Worm (Caenorhabditis elegans) whole organism, L3 larva: ENCODE measurements around the gene T09A5.5.

Source experiments
- ama-1 ChIP-seq: fragments of 150-350 bp; optimal IDR thresholded peaks from 2 replicates; lab custom pipeline; 2018
- ceh-82 ChIP-seq: fragments of 150-350 bp; optimal IDR thresholded peaks from 2 replicates; lab custom pipeline; 2014; ENCODE audit warnings: missing biosample characterization, missing genetic modification characterization
- fos-1 ChIP-seq: fragments of 150-350 bp; optimal IDR thresholded peaks from 2 replicates; lab custom pipeline; 2014; ENCODE audit warnings: missing biosample characterization, missing genetic modification characterization
- lin-39 ChIP-seq: fragments of 150-350 bp; optimal IDR thresholded peaks from 2 replicates; lab custom pipeline; 2018; ENCODE audit warnings: missing biosample characterization, missing genetic modification reagents, missing genetic modification characterization
- nfya-1 ChIP-seq: sonication (generic microtip); optimal IDR thresholded peaks from 2 replicates; lab custom pipeline; 2017; ENCODE audit warnings: missing genetic modification characterization, mild to moderate bottlenecking, missing compliant biosample characterization, antibody characterized with exemption, moderate library complexity; ENCODE audit not compliant: insufficient read depth
- nhr-23 ChIP-seq: fragments of 150-350 bp; optimal IDR thresholded peaks from 2 replicates; lab custom pipeline; 2014; ENCODE audit warnings: missing biosample characterization, missing genetic modification reagents, missing genetic modification characterization
- snpc-4 ChIP-seq: fragments of 150-350 bp; optimal IDR thresholded peaks from 2 replicates; lab custom pipeline; 2014; ENCODE audit warnings: missing biosample characterization, missing genetic modification characterization
- unc-39 ChIP-seq: sonication (generic microtip); optimal IDR thresholded peaks from 4 replicates; lab custom pipeline; 2017; ENCODE audit warnings: missing biosample characterization, missing genetic modification characterization
- zag-1 ChIP-seq: fragments of 150-350 bp; optimal IDR thresholded peaks from 2 replicates; lab custom pipeline; 2014; ENCODE audit warnings: missing biosample characterization, missing genetic modification characterization

- no peak for TF ChIP-seq nhr-23 (tag; lab: Kevin White, UChicago)
- no peak for TF ChIP-seq ceh-82 (tag; lab: Kevin White, UChicago)
- no peak for TF ChIP-seq unc-39
- TF ChIP-seq zag-1 (tag; lab: Kevin White, UChicago) = no peak
- TF ChIP-seq snpc-4 = no peak
- no peak for TF ChIP-seq lin-39 (tag; lab: Kevin White, UChicago)
- no peak for TF ChIP-seq ama-1 (lab: Kevin White, UChicago)
- no peak for TF ChIP-seq nfya-1 (tag; lab: Kevin White, UChicago)
- no peak for TF ChIP-seq fos-1
These were observed 18.3 kb downstream of the T09A5.5 start, which contains the start of gene cex-2 for ce11 chrII:7835314-7835713.
